Fruit fly (Drosophila melanogaster): ENCODE measurements around the gene CG17681.

dm6 chr2L:18150393-18151133 is 2.4 kb upstream of the CG17681 start:
- TF ChIP-seq CG13424 (tag; optimal IDR thresholded peaks at IDR 0.05) (peak; percentile 33), pfk (GFP tag; optimal IDR thresholded peaks at IDR 0.05) (no peak), gce (GFP tag; IDR thresholded peaks at IDR 0.05) (0 out of 3 replicates have a peak, but pooled peaks have one; percentile 5), Doc2 (GFP tag; IDR thresholded peaks at IDR 0.05) (no peak), ssp (GFP tag; IDR thresholded peaks at IDR 0.05) (0 out of 2 replicates have a peak, but pooled peaks have one; percentile 14), Sin3A (optimal IDR thresholded peaks at IDR 0.05) (no peak), Hr3 (GFP tag; optimal IDR thresholded peaks at IDR 0.05) (peak; percentile 10), CG7963 (GFP tag; IDR thresholded peaks at IDR 0.05; ENCODE audit: partially characterized antibody) (no peak), chinmo (GFP tag; IDR thresholded peaks at IDR 0.05; ENCODE audit: partially characterized antibody) (peak; percentile 83; the same call in 2 of the 4 replicates), NfI (GFP tag; optimal IDR thresholded peaks at IDR 0.05) (peak; percentile 58), CG8281 (tag; optimal IDR thresholded peaks at IDR 0.05) (no peak), CG11696 (GFP tag; IDR thresholded peaks at IDR 0.05) (peak; percentile 46), ap (GFP tag; IDR thresholded peaks at IDR 0.05) (0 out of 2 replicates have a peak, but pooled peaks have one; percentile 6), wdn (GFP tag; IDR thresholded peaks at IDR 0.05) (peak; percentile 47; the same call in 1 of the 2 replicates)

Data from whole organism, embryonic.